Fruit fly (Drosophila melanogaster) whole organism, embryonic: ENCODE data around the gene Arl4.
A peak's percentile ranks its signal among the peaks of the same experiment; 100 is the strongest.

Source experiments
- CG1024 ChIP-seq: fragments of 200-800 bp; sonication (Bioruptor generic); IDR thresholded peaks from 2 replicates; pipeline ENCODE4 v1.3.6; 2022; ENCODE audit warnings: missing biosample characterization, missing genetic modification characterization
- CG10321 ChIP-seq: fragments of 200-800 bp; sonication (Bioruptor generic); IDR thresholded peaks from 2 replicates; pipeline ENCODE4 v1.3.6; 2022; ENCODE audit warnings: missing biosample characterization, missing genetic modification characterization
- CG10431 ChIP-seq: fragments of 200-800 bp; sonication (Bioruptor generic); optimal IDR thresholded peaks from 3 replicates; lab custom pipeline; 2018; ENCODE audit warnings: missing biosample characterization, mild to moderate bottlenecking, missing genetic modification characterization
- CG11723 ChIP-seq: fragments of 200-800 bp; sonication (Bioruptor generic); optimal IDR thresholded peaks from 2 replicates; lab custom pipeline; 2017; ENCODE audit warnings: missing biosample characterization, mild to moderate bottlenecking, missing genetic modification characterization
- CG12659 ChIP-seq: fragments of 200-800 bp; sonication (Bioruptor generic); optimal IDR thresholded peaks from 3 replicates; lab custom pipeline; 2017; ENCODE audit warnings: mild to moderate bottlenecking, missing biosample characterization, missing genetic modification reagents, missing genetic modification characterization
- CG12942 ChIP-seq: fragments of 200-800 bp; sonication (Bioruptor generic); optimal IDR thresholded peaks from 3 replicates; lab custom pipeline; 2016; ENCODE audit warnings: missing biosample characterization, missing genetic modification characterization
- CG13624 ChIP-seq: fragments of 200-800 bp; sonication (Bioruptor generic); optimal IDR thresholded peaks from 2 replicates; lab custom pipeline; 2016; ENCODE audit warnings: missing biosample characterization, missing genetic modification characterization
- CG15601 ChIP-seq: fragments of 200-800 bp; sonication (Bioruptor generic); optimal IDR thresholded peaks from 3 replicates; lab custom pipeline; 2019; ENCODE audit warnings: missing biosample characterization, mild to moderate bottlenecking, missing genetic modification characterization, moderate library complexity
- CG15696 ChIP-seq: fragments of 200-800 bp; sonication (Bioruptor generic); optimal IDR thresholded peaks from 2 replicates; lab custom pipeline; 2019; ENCODE audit warnings: missing biosample characterization, mild to moderate bottlenecking, missing genetic modification characterization, moderate library complexity
- CG1603 ChIP-seq: fragments of 200-800 bp; sonication (Bioruptor generic); optimal IDR thresholded peaks from 2 replicates; lab custom pipeline; 2019; ENCODE audit warnings: missing biosample characterization, mild to moderate bottlenecking, missing genetic modification characterization, moderate library complexity
- CG17186 ChIP-seq: fragments of 200-800 bp; sonication (Bioruptor generic); optimal IDR thresholded peaks from 3 replicates; lab custom pipeline; 2017; ENCODE audit warnings: missing biosample characterization, missing genetic modification reagents, missing genetic modification characterization
- CG17361 ChIP-seq: fragments of 200-800 bp; sonication (Bioruptor generic); IDR thresholded peaks from 3 replicates; pipeline ENCODE4 v1.3.6; 2022; ENCODE audit warnings: missing biosample characterization, missing genetic modification characterization
- CG17802 ChIP-seq: fragments of 200-800 bp; sonication (Bioruptor generic); optimal IDR thresholded peaks from 2 replicates; lab custom pipeline; 2018; ENCODE audit warnings: missing biosample characterization, mild to moderate bottlenecking, missing genetic modification characterization, moderate library complexity
- CG17829 ChIP-seq: fragments of 200-800 bp; optimal IDR thresholded peaks from 2 replicates; lab custom pipeline; 2019; ENCODE audit warnings: missing biosample characterization, mild to moderate bottlenecking, missing genetic modification characterization, moderate library complexity
- CG2116 ChIP-seq: fragments of 200-800 bp; sonication (Bioruptor generic); optimal IDR thresholded peaks from 3 replicates; lab custom pipeline; 2018; ENCODE audit warnings: missing biosample characterization, mild to moderate bottlenecking, missing genetic modification characterization
- CG2712 ChIP-seq: fragments of 200-800 bp; optimal IDR thresholded peaks from 3 replicates; lab custom pipeline; 2019; ENCODE audit warnings: missing biosample characterization, mild to moderate bottlenecking, missing genetic modification characterization, moderate library complexity
- CG30020 ChIP-seq: fragments of 200-800 bp; optimal IDR thresholded peaks from 2 replicates; lab custom pipeline; 2019; ENCODE audit warnings: missing biosample characterization, mild to moderate bottlenecking, missing genetic modification characterization, moderate library complexity
- CG4424 ChIP-seq: fragments of 200-800 bp; sonication (Bioruptor generic); optimal IDR thresholded peaks from 3 replicates; lab custom pipeline; 2016; ENCODE audit warnings: missing biosample characterization, missing genetic modification characterization
- CG7357 ChIP-seq: fragments of 200-800 bp; sonication (Bioruptor generic); IDR thresholded peaks from 3 replicates; pipeline ENCODE4 v1.3.6; 2022; ENCODE audit warnings: missing biosample characterization, missing genetic modification characterization
- CG8089 ChIP-seq: fragments of 200-800 bp; sonication (Bioruptor generic); optimal IDR thresholded peaks from 3 replicates; lab custom pipeline; 2016; ENCODE audit warnings: missing biosample characterization, missing genetic modification characterization
- CG8924 ChIP-seq: fragments of 200-800 bp; optimal IDR thresholded peaks from 3 replicates; lab custom pipeline; 2019; ENCODE audit warnings: missing biosample characterization, mild to moderate bottlenecking, missing genetic modification characterization, moderate library complexity
- CG9817 ChIP-seq: fragments of 200-800 bp; sonication (Bioruptor generic); optimal IDR thresholded peaks from 2 replicates; lab custom pipeline; 2018; ENCODE audit warnings: missing biosample characterization, mild to moderate bottlenecking, missing genetic modification characterization, moderate library complexity
- Ets97D ChIP-seq: fragments of 200-800 bp; sonication (Bioruptor generic); optimal IDR thresholded peaks from 3 replicates; lab custom pipeline; 2016; ENCODE audit warnings: missing biosample characterization, missing genetic modification characterization
- GATAe ChIP-seq: fragments of 200-800 bp; sonication (Bioruptor generic); conservative IDR thresholded peaks from 2 replicates; pipeline ENCODE4 v1.3.6; 2022; ENCODE audit warnings: missing biosample characterization, missing genetic modification characterization
- H15 ChIP-seq: fragments of 200-800 bp; sonication (Bioruptor generic); IDR thresholded peaks from 3 replicates; pipeline ENCODE4 v1.3.6; 2022; ENCODE audit warnings: missing biosample characterization, missing genetic modification characterization
- HLH54F ChIP-seq: fragments of 200-800 bp; sonication (Bioruptor generic); optimal IDR thresholded peaks from 3 replicates; lab custom pipeline; 2016; ENCODE audit warnings: missing biosample characterization, missing genetic modification characterization
- HmgZ ChIP-seq: fragments of 200-800 bp; sonication (Bioruptor generic); optimal IDR thresholded peaks from 2 replicates; lab custom pipeline; 2018; ENCODE audit warnings: missing biosample characterization, mild to moderate bottlenecking, missing genetic modification characterization
- Hmr ChIP-seq: fragments of 200-800 bp; sonication (Bioruptor generic); optimal IDR thresholded peaks from 3 replicates; lab custom pipeline; 2017; ENCODE audit warnings: mild to moderate bottlenecking, missing biosample characterization, missing genetic modification reagents, missing genetic modification characterization
- Hr39 ChIP-seq: fragments of >200 bp; optimal IDR thresholded peaks from 2 replicates; lab custom pipeline; 2017
- Lhr ChIP-seq: fragments of 200-800 bp; sonication (Bioruptor generic); optimal IDR thresholded peaks from 3 replicates; lab custom pipeline; 2017; ENCODE audit warnings: mild to moderate bottlenecking, missing biosample characterization, missing genetic modification reagents, missing genetic modification characterization
- MESR4 ChIP-seq: fragments of 200-800 bp; sonication (Bioruptor generic); optimal IDR thresholded peaks from 2 replicates; lab custom pipeline; 2018; ENCODE audit warnings: missing biosample characterization, mild to moderate bottlenecking, missing genetic modification characterization, moderate library complexity
- NC2β ChIP-seq: fragments of 200-800 bp; sonication (Bioruptor generic); optimal IDR thresholded peaks from 2 replicates; lab custom pipeline; 2016; ENCODE audit warnings: missing biosample characterization, missing genetic modification characterization
- Sry-β ChIP-seq: fragments of 200-800 bp; sonication (Bioruptor generic); optimal IDR thresholded peaks from 2 replicates; lab custom pipeline; 2018; ENCODE audit warnings: missing biosample characterization, mild to moderate bottlenecking, missing genetic modification characterization, moderate library complexity
- Sry-δ ChIP-seq: fragments of 200-800 bp; sonication (Bioruptor generic); optimal IDR thresholded peaks from 2 replicates; lab custom pipeline; 2016; ENCODE audit warnings: missing biosample characterization, missing genetic modification characterization
- amos ChIP-seq: fragments of 200-800 bp; sonication (Bioruptor generic); IDR thresholded peaks from 2 replicates; pipeline ENCODE4 v1.3.6; 2022; ENCODE audit warnings: missing biosample characterization, missing genetic modification characterization; ENCODE audit not compliant: partially characterized antibody
- cg ChIP-seq: fragments of 200-800 bp; sonication (Bioruptor generic); optimal IDR thresholded peaks from 3 replicates; lab custom pipeline; 2019; ENCODE audit warnings: missing biosample characterization, mild to moderate bottlenecking, missing genetic modification characterization, moderate library complexity
- gem ChIP-seq: fragments of 200-800 bp; sonication (Bioruptor generic); optimal IDR thresholded peaks from 2 replicates; lab custom pipeline; 2019; ENCODE audit warnings: missing biosample characterization, mild to moderate bottlenecking, missing genetic modification characterization, moderate library complexity
- kay ChIP-seq: fragments of 200-800 bp; sonication (Bioruptor generic); optimal IDR thresholded peaks from 2 replicates; lab custom pipeline; 2016; ENCODE audit warnings: missing biosample characterization, missing genetic modification characterization
- ken ChIP-seq: fragments of 200-800 bp; sonication (Bioruptor generic); IDR thresholded peaks from 3 replicates; pipeline ENCODE4 v1.3.6; 2022; ENCODE audit warnings: missing biosample characterization, missing genetic modification characterization
- mam ChIP-seq: fragments of 200-800 bp; sonication (Bioruptor generic); optimal IDR thresholded peaks from 3 replicates; lab custom pipeline; 2016; ENCODE audit warnings: missing biosample characterization, missing genetic modification characterization
- nom ChIP-seq: fragments of 200-800 bp; sonication (Bioruptor generic); optimal IDR thresholded peaks from 2 replicates; lab custom pipeline; 2017; ENCODE audit warnings: missing biosample characterization, missing genetic modification characterization, mild to moderate bottlenecking, moderate library complexity, missing genetic modification reagents
- pfk ChIP-seq: fragments of 200-800 bp; sonication (Bioruptor generic); optimal IDR thresholded peaks from 2 replicates; lab custom pipeline; 2018; ENCODE audit warnings: missing biosample characterization, mild to moderate bottlenecking, missing genetic modification characterization, moderate library complexity
- phol ChIP-seq: fragments of 200-800 bp; sonication (Bioruptor generic); optimal IDR thresholded peaks from 3 replicates; lab custom pipeline; 2018; ENCODE audit warnings: missing biosample characterization, mild to moderate bottlenecking, missing genetic modification characterization, moderate library complexity
- pzg ChIP-seq: fragments of 200-800 bp; sonication (Bioruptor generic); optimal IDR thresholded peaks from 3 replicates; lab custom pipeline; 2018; ENCODE audit warnings: missing biosample characterization, mild to moderate bottlenecking, missing genetic modification characterization, moderate library complexity
- slou ChIP-seq: fragments of 200-800 bp; sonication (Bioruptor generic); optimal IDR thresholded peaks from 3 replicates; lab custom pipeline; 2016; ENCODE audit warnings: missing biosample characterization, missing genetic modification characterization
- sqz ChIP-seq: fragments of 200-800 bp; sonication (Bioruptor generic); optimal IDR thresholded peaks from 3 replicates; lab custom pipeline; 2018; ENCODE audit warnings: missing biosample characterization, mild to moderate bottlenecking, missing genetic modification characterization
- ssp ChIP-seq: fragments of 200-800 bp; sonication (Bioruptor generic); IDR thresholded peaks from 2 replicates; pipeline ENCODE4 v1.3.6; 2022; ENCODE audit warnings: missing biosample characterization, missing genetic modification characterization
- sug ChIP-seq: fragments of 200-800 bp; optimal IDR thresholded peaks from 2 replicates; lab custom pipeline; 2019; ENCODE audit warnings: missing biosample characterization, mild to moderate bottlenecking, missing genetic modification characterization, moderate library complexity
- trem ChIP-seq: fragments of 200-800 bp; optimal IDR thresholded peaks from 3 replicates; lab custom pipeline; 2019; ENCODE audit warnings: missing biosample characterization, mild to moderate bottlenecking, missing genetic modification characterization, moderate library complexity

Gene Arl4

dm6 chr4:131958-132623 lies 47.1 kb downstream of the Arl4 start, which contains the start of gene anne (continued):
- TF ChIP-seq CG2712 (tag; lab: Kevin White, UChicago), result peak; percentile 64
- TF ChIP-seq sqz, result peak; percentile 14
- peak; percentile 20 for TF ChIP-seq CG12942 (GFP tag; lab: Kevin White, UChicago)
- TF ChIP-seq Hmr (GFP tag; lab: Kevin White, UChicago), result no peak
- peak; percentile 86 for TF ChIP-seq pzg (GFP tag; lab: Kevin White, UChicago)
- TF ChIP-seq CG15696, result peak; percentile 21
- peak; percentile 97 for TF ChIP-seq CG7357 (GFP tag; lab: Robert Waterston, UW)
- TF ChIP-seq CG12659 (GFP tag; lab: Kevin White, UChicago), result peak; percentile 84
- no peak for TF ChIP-seq HLH54F
- peak; percentile 10 for TF ChIP-seq nom (GFP tag; lab: Kevin White, UChicago)
- TF ChIP-seq CG17829, result peak; percentile 23
- peak; percentile 100 for TF ChIP-seq CG1603 (tag; lab: Kevin White, UChicago)
- no peak for TF ChIP-seq CG10321
- TF ChIP-seq CG30020, result peak; percentile 100
- TF ChIP-seq CG8089, result peak; percentile 80
- peak; percentile 68 for TF ChIP-seq Ets97D
- peak; percentile 99 for TF ChIP-seq CG11723 (GFP tag; lab: Kevin White, UChicago)
- TF ChIP-seq Sry-δ (GFP tag; lab: Kevin White, UChicago), result peak; percentile 51
- TF ChIP-seq CG1024, result peak; percentile 100
- peak; percentile 3 for TF ChIP-seq Sry-β
- peak; percentile 34 for TF ChIP-seq CG15601 (tag; lab: Kevin White, UChicago)
- peak; percentile 35 for TF ChIP-seq slou
- TF ChIP-seq ken (GFP tag; lab: Robert Waterston, UW), result no peak
- peak; percentile 27 for TF ChIP-seq gem (tag; lab: Kevin White, UChicago)
- peak; percentile 70 for TF ChIP-seq Lhr (GFP tag; lab: Kevin White, UChicago)
- peak; percentile 99 for TF ChIP-seq ssp (GFP tag; lab: Robert Waterston, UW)
- no peak for TF ChIP-seq CG13624 (GFP tag; lab: Kevin White, UChicago)
- TF ChIP-seq Hr39 (lab: Kevin White, UChicago), result no peak
- peak; percentile 59 for TF ChIP-seq HmgZ
- peak; percentile 53 for TF ChIP-seq CG17186 (GFP tag; lab: Kevin White, UChicago)
- peak; percentile 4 for TF ChIP-seq mam (GFP tag; lab: Kevin White, UChicago)
- TF ChIP-seq trem, result peak; percentile 31
- TF ChIP-seq GATAe (GFP tag; lab: Robert Waterston, UW), result no peak
- peak; percentile 48 for TF ChIP-seq CG2116 (GFP tag; lab: Kevin White, UChicago)
- peak; percentile 28 for TF ChIP-seq MESR4
- peak; percentile 29 for TF ChIP-seq sug
- peak; percentile 68 for TF ChIP-seq phol (tag; lab: Kevin White, UChicago)
- TF ChIP-seq NC2β (GFP tag; lab: Kevin White, UChicago), result peak; percentile 19
- peak; percentile 16 for TF ChIP-seq CG4424 (GFP tag; lab: Kevin White, UChicago)
- TF ChIP-seq cg (GFP tag; lab: Kevin White, UChicago), result peak; percentile 5
- no peak for TF ChIP-seq H15
- peak; percentile 98 for TF ChIP-seq CG17802
- no peak for TF ChIP-seq CG9817
- peak; percentile 23 for TF ChIP-seq CG10431
- no peak for TF ChIP-seq kay (GFP tag; lab: Kevin White, UChicago)
- TF ChIP-seq CG17361, result 0 out of 3 replicates have a peak, but pooled peaks have one; percentile 36
- peak; percentile 97 for TF ChIP-seq pfk (GFP tag; lab: Kevin White, UChicago)
- TF ChIP-seq CG8924 (tag; lab: Kevin White, UChicago), result peak; percentile 32
- TF ChIP-seq amos (GFP tag; lab: Robert Waterston, UW), result no peak
